Fruit fly (Drosophila melanogaster) whole organism, wandering third instar larva: Measurements from ENCODE around the gene pzg.

Experiments used
- Abd-B ChIP-seq: fragments of >200 bp; optimal IDR thresholded peaks from 2 replicates; lab custom pipeline; 2017; ENCODE audit warnings: missing biosample characterization, missing genetic modification characterization
- CG32264 ChIP-seq: fragments of 200-800 bp; sonication (Bioruptor generic); optimal IDR thresholded peaks from 2 replicates; lab custom pipeline; 2016; ENCODE audit warnings: missing biosample characterization, missing genetic modification characterization
- CG9705 ChIP-seq: fragments of 200-800 bp; sonication (Bioruptor generic); optimal IDR thresholded peaks from 2 replicates; lab custom pipeline; 2018; ENCODE audit warnings: missing biosample characterization, mild to moderate bottlenecking, missing genetic modification characterization
- CrebA ChIP-seq: fragments of 200-800 bp; sonication (Bioruptor generic); optimal IDR thresholded peaks from 2 replicates; lab custom pipeline; 2016; ENCODE audit warnings: missing biosample characterization, mild to moderate bottlenecking, missing genetic modification characterization, borderline replicate concordance
- Dfd ChIP-seq: fragments of >200 bp; optimal IDR thresholded peaks from 2 replicates; lab custom pipeline; 2017; ENCODE audit warnings: missing biosample characterization, missing genetic modification characterization
- Dif ChIP-seq: fragments of 200-275, 200-300 bp; sonication (Bioruptor generic); optimal IDR thresholded peaks from 2 replicates; lab custom pipeline; 2018; ENCODE audit warnings: missing biosample characterization, missing genetic modification characterization; ENCODE audit not compliant: partially characterized antibody
- GATAd ChIP-seq: sonication (Bioruptor generic); optimal IDR thresholded peaks from 2 replicates; lab custom pipeline; 2016; ENCODE audit warnings: missing biosample characterization, missing genetic modification characterization
- HLH106 ChIP-seq: fragments of 200-800 bp; optimal IDR thresholded peaks from 3 replicates; lab custom pipeline; 2019; ENCODE audit warnings: missing biosample characterization, mild to moderate bottlenecking, missing genetic modification characterization, moderate library complexity
- Hnf4 ChIP-seq: fragments of 200-800 bp; sonication (Bioruptor generic); optimal IDR thresholded peaks from 2 replicates; lab custom pipeline; 2016; ENCODE audit warnings: missing biosample characterization, mild to moderate bottlenecking, missing genetic modification characterization
- Hr78 ChIP-seq: fragments of >200 bp; optimal IDR thresholded peaks from 2 replicates; lab custom pipeline; 2017; ENCODE audit warnings: missing biosample characterization, missing genetic modification characterization
- Hr83 ChIP-seq: fragments of 200-300 bp; sonication (Bioruptor generic); optimal IDR thresholded peaks from 2 replicates; lab custom pipeline; 2016; ENCODE audit warnings: missing biosample characterization, mild to moderate bottlenecking, missing genetic modification characterization, moderate library complexity; ENCODE audit not compliant: poor library complexity, severe bottlenecking
- Jra ChIP-seq: sonication (Bioruptor generic); optimal IDR thresholded peaks from 2 replicates; lab custom pipeline; 2016; ENCODE audit warnings: missing biosample characterization, missing genetic modification characterization
- Mio ChIP-seq: sonication (Bioruptor generic); optimal IDR thresholded peaks from 2 replicates; lab custom pipeline; 2016; ENCODE audit warnings: missing biosample characterization, missing genetic modification characterization
- Myc ChIP-seq: fragments of >200 bp; optimal IDR thresholded peaks from 2 replicates; lab custom pipeline; 2017
- N ChIP-seq: fragments of >200 bp; optimal IDR thresholded peaks from 2 replicates; lab custom pipeline; 2018; ENCODE audit warnings: missing biosample characterization, missing external identifiers, missing genetic modification characterization
- OdsH ChIP-seq: fragments of 200-800 bp; sonication (Bioruptor generic); optimal IDR thresholded peaks from 2 replicates; lab custom pipeline; 2016; ENCODE audit warnings: missing biosample characterization, mild to moderate bottlenecking, missing genetic modification characterization
- Rel ChIP-seq, 2 experiments: fragments of 200-800 bp; sonication (Bioruptor generic) in 1 of 2; optimal IDR thresholded peaks; 2 replicates in 1 of 2; 3 replicates in 1 of 2; lab custom pipeline; 2016 to 2019; ENCODE audit warnings: mild to moderate bottlenecking in 2 of 2, missing biosample characterization in 2 of 2, missing genetic modification characterization in 2 of 2, moderate library complexity in 1 of 2
- Sp1 ChIP-seq: fragments of 200-800 bp; sonication (Bioruptor generic); optimal IDR thresholded peaks from 3 replicates; lab custom pipeline; 2019; ENCODE audit warnings: missing biosample characterization, mild to moderate bottlenecking, missing genetic modification characterization, moderate library complexity
- Vsx2 ChIP-seq: fragments of 200-300, 225-300 bp; sonication (Bioruptor generic); optimal IDR thresholded peaks from 2 replicates; lab custom pipeline; 2018; ENCODE audit warnings: missing biosample characterization, missing genetic modification characterization; ENCODE audit not compliant: partially characterized antibody
- br ChIP-seq: fragments of 200-800 bp; sonication (Bioruptor generic); optimal IDR thresholded peaks from 2 replicates; lab custom pipeline; 2016; ENCODE audit warnings: missing biosample characterization, missing genetic modification characterization
- brk ChIP-seq: fragments of 200-800 bp; sonication (Bioruptor generic); optimal IDR thresholded peaks from 2 replicates; lab custom pipeline; 2016; ENCODE audit warnings: missing biosample characterization, mild to moderate bottlenecking, missing genetic modification characterization
- dl ChIP-seq, 2 experiments: fragments of 175-275, 200-275 bp in 1 of 2; fragments of 200-275 bp in 1 of 2; sonication (Bioruptor generic); optimal IDR thresholded peaks; lab custom pipeline; 2018; ENCODE audit warnings: mild to moderate bottlenecking in 2 of 2, missing biosample characterization in 2 of 2, missing genetic modification characterization in 2 of 2, moderate library complexity in 2 of 2; ENCODE audit not compliant: partially characterized antibody in 2 of 2, insufficient read depth in 1 of 2
- dmrt93B ChIP-seq: fragments of 200-800 bp; sonication (Bioruptor generic); optimal IDR thresholded peaks from 2 replicates; lab custom pipeline; 2018; ENCODE audit warnings: missing biosample characterization, mild to moderate bottlenecking, missing genetic modification characterization
- dsf ChIP-seq: sonication (Bioruptor generic); optimal IDR thresholded peaks from 2 replicates; lab custom pipeline; 2016; ENCODE audit warnings: missing biosample characterization, missing genetic modification characterization, borderline replicate concordance
- ey ChIP-seq: fragments of 200-800 bp; sonication (Bioruptor generic); optimal IDR thresholded peaks from 2 replicates; lab custom pipeline; 2016; ENCODE audit warnings: missing biosample characterization, missing genetic modification characterization
- foxo ChIP-seq, 2 experiments: fragments of 200-800 bp; sonication (Bioruptor generic); optimal IDR thresholded peaks; 2 replicates in 1 of 2; 3 replicates in 1 of 2; lab custom pipeline; 2016 to 2017; ENCODE audit warnings: missing biosample characterization in 2 of 2, missing genetic modification characterization in 2 of 2
- fru ChIP-seq: fragments of 200-800 bp; sonication (Bioruptor generic); optimal IDR thresholded peaks from 3 replicates; lab custom pipeline; 2016; ENCODE audit warnings: missing biosample characterization, mild to moderate bottlenecking, missing genetic modification characterization
- h ChIP-seq: fragments of 200-800 bp; sonication (Bioruptor generic); optimal IDR thresholded peaks from 3 replicates; lab custom pipeline; 2016; ENCODE audit warnings: missing biosample characterization, mild to moderate bottlenecking, missing genetic modification characterization
- jim ChIP-seq: fragments of 175-275, 200-325 bp; sonication (Bioruptor generic); optimal IDR thresholded peaks from 2 replicates; lab custom pipeline; 2016; ENCODE audit warnings: missing biosample characterization, mild to moderate bottlenecking, missing genetic modification characterization
- lola ChIP-seq: fragments of >200 bp; optimal IDR thresholded peaks from 2 replicates; lab custom pipeline; 2017; ENCODE audit warnings: missing biosample characterization, missing genetic modification characterization
- pan ChIP-seq: fragments of >200 bp; optimal IDR thresholded peaks from 2 replicates; lab custom pipeline; 2017
- psq ChIP-seq: fragments of 200-800 bp; sonication (Bioruptor generic); optimal IDR thresholded peaks from 3 replicates; lab custom pipeline; 2017; ENCODE audit warnings: missing biosample characterization, mild to moderate bottlenecking, missing genetic modification characterization, moderate library complexity
- rgr ChIP-seq: fragments of 200-800 bp; sonication (Bioruptor generic); optimal IDR thresholded peaks from 3 replicates; lab custom pipeline; 2016; ENCODE audit warnings: missing biosample characterization, mild to moderate bottlenecking, missing genetic modification characterization
- sage ChIP-seq: fragments of 200-800 bp; sonication (Bioruptor generic); optimal IDR thresholded peaks from 2 replicates; lab custom pipeline; 2016; ENCODE audit warnings: missing biosample characterization, mild to moderate bottlenecking, missing genetic modification characterization
- sv ChIP-seq: fragments of 200-800 bp; sonication (Bioruptor generic); optimal IDR thresholded peaks from 3 replicates; lab custom pipeline; 2016; ENCODE audit warnings: missing biosample characterization, missing genetic modification characterization
- tai ChIP-seq: sonication (Bioruptor generic); optimal IDR thresholded peaks from 2 replicates; lab custom pipeline; 2016; ENCODE audit warnings: missing biosample characterization, missing genetic modification characterization
- usp ChIP-seq: fragments of >200 bp; optimal IDR thresholded peaks from 2 replicates; lab custom pipeline; 2017; ENCODE audit warnings: missing biosample characterization, missing genetic modification characterization
- woc ChIP-seq: sonication (Bioruptor generic); optimal IDR thresholded peaks from 2 replicates; lab custom pipeline; 2016; ENCODE audit warnings: missing biosample characterization, mild to moderate bottlenecking, missing genetic modification characterization

The pzg gene

DNA sequence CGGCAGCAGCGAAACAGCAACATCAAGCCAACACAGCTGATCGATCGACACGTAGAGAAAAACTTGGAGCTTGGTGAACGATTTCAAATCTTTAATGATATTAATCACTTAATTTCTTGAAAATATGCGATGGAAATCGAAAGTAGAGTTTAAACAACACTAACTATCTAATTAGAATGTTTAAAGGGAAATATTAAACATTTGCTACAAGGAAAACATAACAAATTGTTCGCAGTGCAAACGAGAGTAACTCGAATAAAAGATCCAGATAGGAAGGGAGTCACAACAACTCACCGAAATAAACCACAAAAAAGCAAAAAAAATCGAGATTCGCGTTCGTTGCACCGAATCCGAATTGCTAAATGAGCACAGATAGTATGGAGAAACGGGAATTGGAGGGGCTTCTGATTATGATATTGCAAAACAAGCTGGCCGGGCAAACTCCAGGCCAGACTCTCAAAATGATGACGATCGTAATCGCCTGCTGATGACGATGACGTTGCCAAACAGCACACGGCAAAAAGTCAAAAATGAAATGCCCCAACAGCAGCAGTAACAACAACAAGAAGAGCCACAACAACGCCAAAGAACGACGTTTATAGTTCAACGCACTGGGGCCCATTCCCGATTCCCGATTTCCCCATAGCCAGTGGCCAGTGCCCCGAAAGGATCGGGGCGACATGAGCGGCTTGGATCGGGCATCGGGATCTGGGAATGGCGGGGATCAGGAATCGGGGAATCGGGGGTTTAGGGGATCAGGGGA is 32.0 kb upstream of the pzg start:
- peak; percentile 95 for TF ChIP-seq CrebA
- peak; percentile 96 for TF ChIP-seq Rel (GFP tag; optimal IDR thresholded peaks at IDR 0.05; lab: Kevin White, UChicago)
- peak; percentile 86 for TF ChIP-seq Rel (tag; optimal IDR thresholded peaks at IDR 0.05; lab: Kevin White, UChicago)
- peak; percentile 97 for TF ChIP-seq brk (GFP tag; lab: Kevin White, UChicago)
- no peak for TF ChIP-seq Vsx2 (GFP tag; lab: Kevin White, UChicago)
- TF ChIP-seq Myc (lab: Kevin White, UChicago), result no peak
- TF ChIP-seq dl (GFP tag; optimal IDR thresholded peaks at IDR 0.05; lab: Kevin White, UChicago; ENCODE audit: insufficient read depth in 1 of 2, partially characterized antibody in 2 of 2), result no peak
- no peak for TF ChIP-seq lola (GFP tag; lab: Kevin White, UChicago)
- TF ChIP-seq woc, result peak; percentile 98
- TF ChIP-seq jim, result peak; percentile 87
- TF ChIP-seq sage, result peak; percentile 98
- peak; percentile 99 for TF ChIP-seq OdsH (GFP tag; lab: Kevin White, UChicago)
- no peak for TF ChIP-seq Abd-B (GFP tag; lab: Kevin White, UChicago)
- no peak for TF ChIP-seq sv
- peak; percentile 94 to 99 for TF ChIP-seq foxo (GFP tag; optimal IDR thresholded peaks at IDR 0.05; lab: Kevin White, UChicago)
- peak; percentile 97 for TF ChIP-seq tai (GFP tag; lab: Kevin White, UChicago)
- TF ChIP-seq Dfd (GFP tag; lab: Kevin White, UChicago), result peak; percentile 59
- TF ChIP-seq Hnf4, result peak; percentile 99
- TF ChIP-seq dsf (GFP tag; lab: Kevin White, UChicago), result peak; percentile 92
- no peak for TF ChIP-seq Dif (GFP tag; lab: Kevin White, UChicago)
- TF ChIP-seq usp, result no peak
- TF ChIP-seq br (GFP tag; lab: Kevin White, UChicago), result peak; percentile 99
- TF ChIP-seq Sp1 (GFP tag; lab: Kevin White, UChicago), result peak; percentile 99
- TF ChIP-seq GATAd, result peak; percentile 94
- peak; percentile 99 for TF ChIP-seq rgr (GFP tag; lab: Kevin White, UChicago)
- TF ChIP-seq fru, result peak; percentile 99
- TF ChIP-seq Mio (GFP tag; lab: Kevin White, UChicago), result peak; percentile 85
- peak; percentile 97 for TF ChIP-seq psq (GFP tag; lab: Kevin White, UChicago)
- TF ChIP-seq CG9705, result peak; percentile 98
- peak; percentile 99 for TF ChIP-seq HLH106
- TF ChIP-seq dmrt93B (GFP tag; lab: Kevin White, UChicago), result peak; percentile 98
- TF ChIP-seq Hr78, result no peak
- TF ChIP-seq N (GFP tag; lab: Kevin White, UChicago), result no peak
- peak; percentile 98 for TF ChIP-seq CG32264 (GFP tag; lab: Kevin White, UChicago)
- peak; percentile 99 for TF ChIP-seq h (GFP tag; lab: Kevin White, UChicago)
- TF ChIP-seq Jra (GFP tag; lab: Kevin White, UChicago), result peak; percentile 97
- TF ChIP-seq pan (lab: Kevin White, UChicago), result no peak
- peak; percentile 99 for TF ChIP-seq ey (GFP tag; lab: Kevin White, UChicago)
- TF ChIP-seq Hr83 (GFP tag; lab: Kevin White, UChicago), result peak; percentile 33

DNA sequence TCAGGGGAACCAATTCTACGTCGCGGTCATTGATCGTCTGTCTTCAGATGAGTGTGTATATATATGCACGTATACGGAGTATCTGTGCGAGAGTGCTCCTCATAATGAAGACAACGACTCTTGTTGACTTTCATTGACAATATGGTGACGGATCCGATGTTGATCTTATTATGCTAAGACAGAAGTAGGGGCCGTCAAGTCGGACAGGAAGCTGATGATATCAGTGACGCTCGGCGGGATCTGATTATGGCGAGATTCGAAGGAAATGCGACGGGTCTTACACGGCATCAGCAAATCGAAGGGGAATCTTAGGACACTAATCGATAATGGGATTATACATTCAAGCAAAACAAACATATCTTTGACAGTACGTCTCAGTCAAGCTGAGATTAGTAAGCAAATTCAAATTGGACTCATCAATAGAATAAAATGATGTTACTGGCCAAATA is 31.4 kb upstream of the pzg start:
- TF ChIP-seq ey (GFP tag; lab: Kevin White, UChicago), result no peak
- no peak for TF ChIP-seq dsf (GFP tag; lab: Kevin White, UChicago)
- TF ChIP-seq Hr83 (GFP tag; lab: Kevin White, UChicago), result peak; percentile 74
- TF ChIP-seq Rel (GFP tag; optimal IDR thresholded peaks at IDR 0.05; lab: Kevin White, UChicago), result no peak
- TF ChIP-seq Rel (tag; optimal IDR thresholded peaks at IDR 0.05; lab: Kevin White, UChicago), result no peak
- no peak for TF ChIP-seq Dfd (GFP tag; lab: Kevin White, UChicago)
- no peak for TF ChIP-seq Myc (lab: Kevin White, UChicago)
- peak; percentile 37 for TF ChIP-seq jim
- no peak for TF ChIP-seq CG32264 (GFP tag; lab: Kevin White, UChicago)
- TF ChIP-seq Jra (GFP tag; lab: Kevin White, UChicago), result no peak
- peak; percentile 18 for TF ChIP-seq HLH106
- TF ChIP-seq Abd-B (GFP tag; lab: Kevin White, UChicago), result no peak
